Worm (Caenorhabditis elegans) whole organism, midembryonic: ENCODE data around the gene T07E3.3.
A peak's percentile ranks its signal among the peaks of the same experiment; 100 is the strongest.

Experiments used
- T22C8.4 ChIP-seq: fragments of 200-800 bp; sonication (Bioruptor generic); IDR thresholded peaks from 2 replicates; pipeline ENCODE4 v1.3.6; 2022; ENCODE audit warnings: missing genetic modification characterization, missing compliant biosample characterization
- cog-1 ChIP-seq: sonication (generic microtip); optimal IDR thresholded peaks from 2 replicates; lab custom pipeline; 2016; ENCODE audit warnings: missing genetic modification characterization, missing compliant biosample characterization
- flt-1 ChIP-seq: fragments of 200-800 bp; sonication (Bioruptor generic); IDR thresholded peaks from 2 replicates; pipeline ENCODE4 v1.3.6; 2022; ENCODE audit warnings: missing genetic modification characterization, missing compliant biosample characterization
- klf-2 ChIP-seq: fragments of 200-800 bp; sonication (Bioruptor generic); conservative IDR thresholded peaks from 2 replicates; pipeline ENCODE4 v1.3.6; 2022; ENCODE audit warnings: missing genetic modification reagents, missing genetic modification characterization, missing compliant biosample characterization
- med-1 ChIP-seq: sonication (generic microtip); optimal IDR thresholded peaks from 2 replicates; lab custom pipeline; 2017; ENCODE audit warnings: missing genetic modification characterization, mild to moderate bottlenecking, missing compliant biosample characterization, antibody characterized with exemption, missing genetic modification reagents; ENCODE audit not compliant: insufficient read depth
- ref-1 ChIP-seq: fragments of 200-800 bp; sonication (Bioruptor generic); conservative IDR thresholded peaks from 2 replicates; pipeline ENCODE4 v1.3.6; 2022; ENCODE audit warnings: missing genetic modification reagents, missing genetic modification characterization, missing compliant biosample characterization
- tab-1 ChIP-seq: fragments of 200-800 bp; sonication (Bioruptor generic); IDR thresholded peaks from 2 replicates; pipeline ENCODE4 v1.3.6; 2022; ENCODE audit warnings: missing genetic modification characterization, missing compliant biosample characterization
- ztf-23 ChIP-seq: fragments of 200-800 bp; sonication (Bioruptor generic); IDR thresholded peaks from 2 replicates; pipeline ENCODE4 v1.3.6; 2022; ENCODE audit warnings: missing genetic modification reagents, missing genetic modification characterization, missing compliant biosample characterization

ce11 chrIII:6947896-6948295, 44.2 kb downstream of the T07E3.3 start:
- TF ChIP-seq cog-1 (tag; lab: Kevin White, UChicago) (peak; percentile 44), klf-2 (no peak), flt-1 (GFP tag; lab: Robert Waterston, UW) (no peak), ztf-23 (GFP tag; lab: Robert Waterston, UW) (no peak), med-1 (GFP tag; lab: Kevin White, UChicago) (no peak), ref-1 (GFP tag; lab: Robert Waterston, UW) (no peak), tab-1 (no peak), T22C8.4 (GFP tag; lab: Robert Waterston, UW) (no peak)
